Fruit fly (Drosophila melanogaster): ENCODE measurements around the gene fan.

dm6 chr3L:8155324-8155723 lies 46.4 kb downstream of the fan start:
- TF ChIP-seq Ets98B (GFP tag; IDR thresholded peaks at IDR 0.05) (no peak), Snoo (tag; optimal IDR thresholded peaks at IDR 0.05) (no peak), fd96Ca (GFP tag; IDR thresholded peaks at IDR 0.05) (no peak), CG12605 (GFP tag; IDR thresholded peaks at IDR 0.05) (no peak), EcR (GFP tag; optimal IDR thresholded peaks at IDR 0.05) (no peak), Pif1B (GFP tag; optimal IDR thresholded peaks at IDR 0.05) (no peak)
